Worm (Caenorhabditis elegans) whole organism, L4/young adult: ENCODE results near the gene Y27F2A.6.
"Not testable (repeated sequence)": the region's sequence is repeated elsewhere in the genome, so short reads cannot be mapped to it uniquely, and the experiment has no call there.

Source experiments
- dao-5 ChIP-seq: sonication (generic microtip); optimal IDR thresholded peaks from 2 replicates; lab custom pipeline; 2016; ENCODE audit warnings: missing genotype, missing genetic modification characterization, moderate library complexity, missing compliant biosample characterization
- him-1 ChIP-seq: sonication (generic microtip); optimal IDR thresholded peaks from 2 replicates; lab custom pipeline; 2016; ENCODE audit warnings: missing genotype, missing genetic modification reagents, missing genetic modification characterization, missing compliant biosample characterization

ce11 chrII:3215762-3216161, 32.6 kb upstream of the Y27F2A.6 start, which contains the start of gene ZC239.3:
- not testable (repeated sequence) for TF ChIP-seq him-1, dao-5 (tag; lab: Kevin White, UChicago)
